Worm (Caenorhabditis elegans) whole organism, L4 larva: ENCODE results near the gene K07C5.2.

ENCODE experiments used
- F26F4.8 ChIP-seq: fragments of 200-800 bp; sonication (Bioruptor generic); conservative IDR thresholded peaks from 2 replicates; pipeline ENCODE4 v1.3.6; 2022; ENCODE audit warnings: missing genetic modification characterization, missing compliant biosample characterization
- F37D6.2 ChIP-seq: sonication (generic microtip); optimal IDR thresholded peaks from 2 replicates; lab custom pipeline; 2016; ENCODE audit warnings: mild to moderate bottlenecking, missing genetic modification characterization, missing compliant biosample characterization
- T20F7.1 ChIP-seq: fragments of 200-800 bp; sonication (Bioruptor generic); optimal IDR thresholded peaks from 2 replicates; lab custom pipeline; 2018; ENCODE audit warnings: mild to moderate bottlenecking, missing genetic modification characterization, missing compliant biosample characterization
- Y5F2A.4 ChIP-seq: fragments of 200-800 bp; sonication (Bioruptor generic); optimal IDR thresholded peaks from 2 replicates; lab custom pipeline; 2018; ENCODE audit warnings: mild to moderate bottlenecking, missing genetic modification characterization, missing compliant biosample characterization
- Y75B8A.6 ChIP-seq: fragments of 200-800 bp; sonication (Bioruptor generic); IDR thresholded peaks from 2 replicates; pipeline ENCODE4 v1.3.6; 2022; ENCODE audit warnings: missing genetic modification reagents, missing genetic modification characterization, missing compliant biosample characterization
- ZK546.5 ChIP-seq, 2 experiments: sonication (generic microtip); optimal IDR thresholded peaks; 2 replicates each; lab custom pipeline; 2017; ENCODE audit warnings: missing biosample characterization in 2 of 2, missing genetic modification characterization in 2 of 2
- aha-1 ChIP-seq: fragments of 150-350 bp; peaks from one replicate; lab custom pipeline; 2014; ENCODE audit warnings: missing biosample characterization, missing genetic modification characterization
- ceh-20 ChIP-seq: fragments of 200-800 bp; sonication (Bioruptor generic); IDR thresholded peaks from 2 replicates; pipeline ENCODE4 v1.3.6; 2022; ENCODE audit warnings: missing genetic modification reagents, missing genetic modification characterization, missing compliant biosample characterization
- ceh-32 ChIP-seq: sonication (generic microtip); optimal IDR thresholded peaks from 2 replicates; lab custom pipeline; 2016; ENCODE audit warnings: mild to moderate bottlenecking, missing genetic modification characterization, missing compliant biosample characterization; ENCODE audit not compliant: poor library complexity
- ces-1 ChIP-seq: fragments of 150-350 bp; sonication (generic microtip); optimal IDR thresholded peaks from 4 replicates; lab custom pipeline; 2014; ENCODE audit warnings: missing biosample characterization, missing genetic modification reagents, missing genetic modification characterization
- cey-2 ChIP-seq: sonication (generic microtip); optimal IDR thresholded peaks from 3 replicates; lab custom pipeline; 2017; ENCODE audit warnings: missing genetic modification characterization, mild to moderate bottlenecking, missing compliant biosample characterization, antibody characterized with exemption, borderline replicate concordance; ENCODE audit not compliant: insufficient read depth
- daf-12 ChIP-seq: fragments of 150-350 bp; optimal IDR thresholded peaks from 2 replicates; lab custom pipeline; 2014; ENCODE audit warnings: missing biosample characterization, missing genetic modification reagents, missing genetic modification characterization
- daf-16 ChIP-seq, 3 experiments: sonication (generic microtip); optimal IDR thresholded peaks; 2 replicates each; lab custom pipeline; 2016 to 2017; ENCODE audit warnings: missing genetic modification characterization in 3 of 3, missing genetic modification reagents in 3 of 3, mild to moderate bottlenecking in 2 of 3, missing compliant biosample characterization in 2 of 3, missing biosample characterization in 1 of 3, moderate library complexity in 1 of 3
- daf-8 ChIP-seq: fragments of 200-800 bp; sonication (Bioruptor generic); IDR thresholded peaks from 2 replicates; pipeline ENCODE4 v1.3.6; 2022; ENCODE audit warnings: missing genetic modification characterization, missing compliant biosample characterization
- dve-1 ChIP-seq: sonication (generic microtip); optimal IDR thresholded peaks from 2 replicates; lab custom pipeline; 2017; ENCODE audit warnings: antibody characterized with exemption, mild to moderate bottlenecking, missing genetic modification characterization, missing compliant biosample characterization; ENCODE audit not compliant: insufficient read depth
- fkh-10 ChIP-seq: fragments of 150-350 bp; optimal IDR thresholded peaks from 2 replicates; lab custom pipeline; 2014; ENCODE audit warnings: missing biosample characterization, missing genetic modification reagents, missing genetic modification characterization
- hlh-30 ChIP-seq: sonication (generic microtip); optimal IDR thresholded peaks from 2 replicates; lab custom pipeline; 2017; ENCODE audit warnings: antibody characterized with exemption, mild to moderate bottlenecking, missing genetic modification characterization, missing compliant biosample characterization; ENCODE audit not compliant: insufficient read depth
- lim-7 ChIP-seq: fragments of 200-800 bp; sonication (Bioruptor generic); IDR thresholded peaks from 2 replicates; pipeline ENCODE4 v1.3.6; 2022; ENCODE audit warnings: missing genetic modification characterization, missing compliant biosample characterization
- lin-13 ChIP-seq: fragments of 150-350 bp; optimal IDR thresholded peaks from 2 replicates; lab custom pipeline; 2014; ENCODE audit warnings: missing biosample characterization, missing genetic modification reagents, missing genetic modification characterization
- lin-15B ChIP-seq: fragments of 150-350 bp; sonication (generic microtip); optimal IDR thresholded peaks from 3 replicates; lab custom pipeline; 2014; ENCODE audit warnings: missing biosample characterization, missing genetic modification characterization
- lin-38 ChIP-seq: fragments of 200-800 bp; sonication (Bioruptor generic); IDR thresholded peaks from 2 replicates; pipeline ENCODE4 v1.3.6; 2022; ENCODE audit warnings: missing genetic modification reagents, missing genetic modification characterization, missing compliant biosample characterization
- mep-1 ChIP-seq: fragments of 150-350 bp; sonication (generic microtip); optimal IDR thresholded peaks from 3 replicates; lab custom pipeline; 2014; ENCODE audit warnings: missing biosample characterization, missing genetic modification characterization
- nhr-102 ChIP-seq: sonication (generic microtip); optimal IDR thresholded peaks from 2 replicates; lab custom pipeline; 2016; ENCODE audit warnings: mild to moderate bottlenecking, missing genetic modification characterization, moderate library complexity, missing compliant biosample characterization
- nhr-25 ChIP-seq: sonication (generic microtip); optimal IDR thresholded peaks from 2 replicates; lab custom pipeline; 2017; ENCODE audit warnings: missing genetic modification characterization, mild to moderate bottlenecking, missing compliant biosample characterization, antibody characterized with exemption, moderate library complexity, borderline replicate concordance; ENCODE audit not compliant: insufficient read depth
- nhr-28 ChIP-seq: fragments of 150-350 bp; optimal IDR thresholded peaks from 2 replicates; lab custom pipeline; 2014; ENCODE audit warnings: missing biosample characterization, missing genetic modification characterization
- nhr-77 ChIP-seq: fragments of 150-350 bp; optimal IDR thresholded peaks from 2 replicates; lab custom pipeline; 2014; ENCODE audit warnings: missing biosample characterization, missing genetic modification characterization
- pqm-1 ChIP-seq: sonication (generic microtip); optimal IDR thresholded peaks from 2 replicates; lab custom pipeline; 2017; ENCODE audit warnings: missing biosample characterization, missing genetic modification characterization
- saeg-2 ChIP-seq: fragments of 200-800 bp; sonication (Bioruptor generic); IDR thresholded peaks from 2 replicates; pipeline ENCODE4 v1.3.6; 2022; ENCODE audit warnings: missing genetic modification reagents, missing genetic modification characterization, missing compliant biosample characterization
- sdz-12 ChIP-seq: fragments of 200-800 bp; sonication (Bioruptor generic); optimal IDR thresholded peaks from 2 replicates; lab custom pipeline; 2018; ENCODE audit warnings: mild to moderate bottlenecking, missing genetic modification characterization, missing compliant biosample characterization
- spr-1 ChIP-seq: sonication (generic microtip); optimal IDR thresholded peaks from 2 replicates; lab custom pipeline; 2016; ENCODE audit warnings: mild to moderate bottlenecking, missing genetic modification characterization, missing compliant biosample characterization
- spr-3 ChIP-seq: fragments of 200-800 bp; sonication (Bioruptor generic); optimal IDR thresholded peaks from 2 replicates; lab custom pipeline; 2018; ENCODE audit warnings: mild to moderate bottlenecking, missing genetic modification characterization, missing compliant biosample characterization
- unc-130 ChIP-seq: sonication (generic microtip); optimal IDR thresholded peaks from 2 replicates; lab custom pipeline; 2016; ENCODE audit warnings: missing genetic modification reagents, missing genetic modification characterization, missing compliant biosample characterization
- unc-62 ChIP-seq, 3 experiments: fragments of 150-350 bp in 1 of 3; sonication (generic microtip); optimal IDR thresholded peaks in 2 of 3; peaks in 1 of 3; 1 replicate in 1 of 3; 2 replicates in 2 of 3; lab custom pipeline; 2014 to 2017; ENCODE audit warnings: missing biosample characterization in 3 of 3, missing genetic modification characterization in 3 of 3, missing genetic modification reagents in 3 of 3, missing genotype in 1 of 3
- zfp-2 ChIP-seq: sonication (generic microtip); optimal IDR thresholded peaks from 2 replicates; lab custom pipeline; 2016; ENCODE audit warnings: mild to moderate bottlenecking, missing genetic modification characterization, missing compliant biosample characterization
- zip-11 ChIP-seq: fragments of 200-800 bp; sonication (Bioruptor generic); IDR thresholded peaks from 2 replicates; pipeline ENCODE4 v1.3.6; 2022; ENCODE audit warnings: missing genetic modification characterization, missing compliant biosample characterization
- ztf-7 ChIP-seq: fragments of 150-350 bp; optimal IDR thresholded peaks from 2 replicates; lab custom pipeline; 2014; ENCODE audit warnings: missing biosample characterization, missing genetic modification characterization

Gene K07C5.2

DNA sequence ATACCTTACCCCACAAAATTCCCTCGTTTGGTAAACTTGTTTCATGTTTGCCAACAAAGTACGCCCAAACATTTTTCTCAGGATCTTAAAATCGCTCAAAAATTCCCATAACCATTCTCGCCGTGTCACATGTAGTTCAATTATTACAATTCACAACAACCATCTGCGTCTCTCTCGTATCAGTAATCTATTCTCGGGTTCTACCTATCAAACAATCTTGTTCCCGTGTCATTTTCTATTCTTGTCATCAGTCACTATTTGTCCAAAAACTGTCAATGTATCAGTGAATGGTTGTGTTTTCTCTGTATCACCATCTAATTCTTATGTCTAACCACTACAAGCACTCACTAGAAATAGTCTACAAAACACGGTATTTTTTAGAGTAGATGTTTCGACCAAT, 31.9 kb downstream of the K07C5.2 start (continued):
- no peak for TF ChIP-seq ztf-7 (tag; lab: Kevin White, UChicago)
- TF ChIP-seq fkh-10 = no peak
- no peak for TF ChIP-seq nhr-102
- TF ChIP-seq hlh-30 = peak; percentile 82
- no peak for TF ChIP-seq nhr-25 (tag; lab: Kevin White, UChicago)
- TF ChIP-seq zip-11 (GFP tag; lab: Robert Waterston, UW) = no peak
- TF ChIP-seq aha-1 (tag; lab: Kevin White, UChicago) = peak; percentile 1
- TF ChIP-seq, all 104 proteins: peak for 22

ce11 chrV:10371951-10372350, 32.7 kb downstream of the K07C5.2 start, which contains the start of gene ugt-49:
Gene ugt-49 (plus strand): TSS chrV:10372321.
- TF ChIP-seq F37D6.2 (tag; lab: Kevin White, UChicago) (no peak), daf-16 (GFP tag; optimal IDR thresholded peaks at IDR 0.05; lab: Kevin White, UChicago) (no peak), daf-16 (tag; optimal IDR thresholded peaks at IDR 0.05; lab: Kevin White, UChicago) (peak; percentile 43), zip-11 (GFP tag; lab: Robert Waterston, UW) (no peak), saeg-2 (no peak), nhr-28 (tag; lab: Kevin White, UChicago) (peak; percentile 79), lim-7 (GFP tag; lab: Robert Waterston, UW) (no peak), dve-1 (tag; lab: Kevin White, UChicago) (peak; percentile 5), F26F4.8 (no peak), Y75B8A.6 (GFP tag; lab: Robert Waterston, UW) (no peak), spr-3 (no peak), lin-38 (GFP tag; lab: Robert Waterston, UW) (no peak), ZK546.5 (tag; optimal IDR thresholded peaks at IDR 0.05; lab: Kevin White, UChicago) (no peak), lin-15B (tag; lab: Kevin White, UChicago) (no peak), ceh-32 (tag; lab: Kevin White, UChicago) (no peak), mep-1 (tag; lab: Kevin White, UChicago) (no peak), pqm-1 (peak; percentile 34), Y5F2A.4 (no peak)
- TF ChIP-seq, all 104 proteins: peak for 4

- TF ChIP-seq daf-8 (GFP tag; lab: Robert Waterston, UW) (no peak), lin-13 (GFP tag; lab: Kevin White, UChicago) (no peak), ces-1 (GFP tag; lab: Kevin White, UChicago) (no peak), sdz-12 (GFP tag; lab: Kevin White, UChicago) (no peak), zfp-2 (tag; lab: Kevin White, UChicago) (no peak), unc-62 (GFP tag; optimal IDR thresholded peaks at IDR 0.05 in 1 of 2; lab: Kevin White, UChicago) (no peak), unc-62 (tag; optimal IDR thresholded peaks at IDR 0.05; lab: Kevin White, UChicago) (no peak), spr-1 (tag; lab: Kevin White, UChicago) (no peak), Y5F2A.4 (no peak), daf-12 (no peak), unc-130 (GFP tag; lab: Kevin White, UChicago) (no peak), spr-3 (no peak), ceh-20 (GFP tag; lab: Robert Waterston, UW) (no peak), cey-2 (tag; lab: Kevin White, UChicago) (no peak)
Observed at ce11 chrV:10379293-10379692, 40.0 kb downstream of the K07C5.2 start, which contains the start of gene AC3.12. Gene AC3.12 (minus strand): TSS chrV:10379393.

ce11 chrV:10379761-10380160, 40.5 kb downstream of the K07C5.2 start:
- TF ChIP-seq T20F7.1 (GFP tag; lab: Kevin White, UChicago) = no peak
- TF ChIP-seq nhr-77 (tag; lab: Kevin White, UChicago) = no peak
- peak; percentile 95 for TF ChIP-seq aha-1 (tag; lab: Kevin White, UChicago)
- TF ChIP-seq unc-62 (GFP tag; optimal IDR thresholded peaks at IDR 0.05 in 1 of 2; lab: Kevin White, UChicago) = peak in 1 of 2 experiments; percentile 68
- TF ChIP-seq unc-62 (tag; optimal IDR thresholded peaks at IDR 0.05; lab: Kevin White, UChicago) = no peak
